Worm (Caenorhabditis elegans) whole organism, young adult: ENCODE results near the gene aaim-1.
"Not testable (repeated sequence)": the region's sequence is repeated elsewhere in the genome, so short reads cannot be mapped to it uniquely, and the experiment has no call there.

Source experiments
- dpl-1 ChIP-seq: fragments of 150-350 bp; optimal IDR thresholded peaks from 2 replicates; lab custom pipeline; 2014; ENCODE audit warnings: missing biosample characterization, missing genetic modification reagents, missing genetic modification characterization
- somi-1 ChIP-seq: fragments of 200-800 bp; sonication (Bioruptor generic); optimal IDR thresholded peaks from 2 replicates; lab custom pipeline; 2018; ENCODE audit warnings: mild to moderate bottlenecking, missing genetic modification characterization, missing compliant biosample characterization

- TF ChIP-seq somi-1; dpl-1 (GFP tag; lab: Kevin White, UChicago): not testable (repeated sequence)
Observed at ce11 chrX:6601155-6601554, 38.9 kb upstream of the aaim-1 start.
